Fruit fly (Drosophila melanogaster) whole organism, embryonic: ENCODE results near the gene CG43338.
A peak's percentile ranks its signal among the peaks of the same experiment; 100 is the strongest.

Experiments
- B-H1 ChIP-seq: fragments of 200-800 bp; sonication (Bioruptor generic); IDR thresholded peaks from 3 replicates; pipeline ENCODE4 v1.3.6; 2022; ENCODE audit warnings: missing biosample characterization, missing genetic modification characterization
- CG10565 ChIP-seq: fragments of 200-800 bp; sonication (Bioruptor generic); optimal IDR thresholded peaks from 3 replicates; lab custom pipeline; 2016; ENCODE audit warnings: missing biosample characterization, mild to moderate bottlenecking, missing genetic modification characterization
- CG11398 ChIP-seq: fragments of 200-800 bp; sonication (Bioruptor generic); optimal IDR thresholded peaks from 2 replicates; lab custom pipeline; 2016; ENCODE audit warnings: missing biosample characterization, missing genetic modification characterization
- CG11723 ChIP-seq: fragments of 200-800 bp; sonication (Bioruptor generic); optimal IDR thresholded peaks from 2 replicates; lab custom pipeline; 2017; ENCODE audit warnings: missing biosample characterization, mild to moderate bottlenecking, missing genetic modification characterization
- CG12299 ChIP-seq: fragments of 200-800 bp; sonication (Bioruptor generic); optimal IDR thresholded peaks from 2 replicates; lab custom pipeline; 2018; ENCODE audit warnings: missing biosample characterization, mild to moderate bottlenecking, missing genetic modification characterization
- CG13624 ChIP-seq: fragments of 200-800 bp; sonication (Bioruptor generic); optimal IDR thresholded peaks from 2 replicates; lab custom pipeline; 2016; ENCODE audit warnings: missing biosample characterization, missing genetic modification characterization
- CG15696 ChIP-seq: fragments of 200-800 bp; sonication (Bioruptor generic); optimal IDR thresholded peaks from 2 replicates; lab custom pipeline; 2019; ENCODE audit warnings: missing biosample characterization, mild to moderate bottlenecking, missing genetic modification characterization, moderate library complexity
- CG1602 ChIP-seq: fragments of 200-800 bp; sonication (Bioruptor generic); optimal IDR thresholded peaks from 3 replicates; lab custom pipeline; 2016; ENCODE audit warnings: missing biosample characterization, missing genetic modification characterization
- CG16813 ChIP-seq: fragments of 200-800 bp; sonication (Bioruptor generic); IDR thresholded peaks from 3 replicates; pipeline ENCODE4 v1.3.6; 2022; ENCODE audit warnings: missing biosample characterization, missing genetic modification characterization; ENCODE audit not compliant: partially characterized antibody
- CG17186 ChIP-seq: fragments of 200-800 bp; sonication (Bioruptor generic); optimal IDR thresholded peaks from 3 replicates; lab custom pipeline; 2017; ENCODE audit warnings: missing biosample characterization, missing genetic modification reagents, missing genetic modification characterization
- CG2202 ChIP-seq: fragments of 200-800 bp; sonication (Bioruptor generic); optimal IDR thresholded peaks from 2 replicates; lab custom pipeline; 2018; ENCODE audit warnings: missing biosample characterization, mild to moderate bottlenecking, missing genetic modification characterization
- CG2889 ChIP-seq: fragments of 200-800 bp; sonication (Bioruptor generic); IDR thresholded peaks from 3 replicates; pipeline ENCODE4 v1.3.6; 2022; ENCODE audit warnings: missing biosample characterization, missing genetic modification characterization
- CG32767 ChIP-seq: fragments of 200-800 bp; sonication (Bioruptor generic); IDR thresholded peaks from 2 replicates; pipeline ENCODE4 v1.3.6; 2022; ENCODE audit warnings: missing biosample characterization, missing genetic modification characterization
- CG3407 ChIP-seq: fragments of 200-800 bp; sonication (Bioruptor generic); optimal IDR thresholded peaks from 2 replicates; lab custom pipeline; 2018; ENCODE audit warnings: missing biosample characterization, mild to moderate bottlenecking, missing genetic modification characterization
- CG3847 ChIP-seq: fragments of 200-800 bp; sonication (Bioruptor generic); IDR thresholded peaks from 2 replicates; pipeline ENCODE4 v1.3.6; 2022; ENCODE audit warnings: missing biosample characterization, missing genetic modification characterization
- CG4282 ChIP-seq: fragments of 200-800 bp; sonication (Bioruptor generic); optimal IDR thresholded peaks from 2 replicates; lab custom pipeline; 2016; ENCODE audit warnings: missing biosample characterization, missing genetic modification characterization
- CG6254 ChIP-seq: fragments of 200-800 bp; sonication (Bioruptor generic); optimal IDR thresholded peaks from 3 replicates; lab custom pipeline; 2017; ENCODE audit warnings: mild to moderate bottlenecking, missing biosample characterization, missing genetic modification reagents, missing genetic modification characterization
- CG6654 ChIP-seq: fragments of 200-800 bp; sonication (Bioruptor generic); optimal IDR thresholded peaks from 2 replicates; lab custom pipeline; 2017; ENCODE audit warnings: missing biosample characterization, mild to moderate bottlenecking, missing genetic modification characterization
- CG6765 ChIP-seq: fragments of 200-800 bp; sonication (Bioruptor generic); optimal IDR thresholded peaks from 3 replicates; lab custom pipeline; 2017; ENCODE audit warnings: missing biosample characterization, mild to moderate bottlenecking, missing genetic modification characterization
- Dad ChIP-seq: fragments of 200-800 bp; sonication (Bioruptor generic); optimal IDR thresholded peaks from 3 replicates; lab custom pipeline; 2016; ENCODE audit warnings: missing biosample characterization, missing genetic modification characterization
- Deaf1 ChIP-seq: fragments of 200-800 bp; optimal IDR thresholded peaks from 3 replicates; lab custom pipeline; 2019; ENCODE audit warnings: missing biosample characterization, mild to moderate bottlenecking, missing genetic modification characterization, moderate library complexity
- Dfd ChIP-seq, 2 experiments: fragments of >200 bp; optimal IDR thresholded peaks; 2 replicates each; lab custom pipeline; 2017; ENCODE audit warnings: missing biosample characterization in 2 of 2, missing genetic modification characterization in 2 of 2
- E2f1 ChIP-seq: fragments of 200-800 bp; sonication (Bioruptor generic); IDR thresholded peaks from 2 replicates; pipeline ENCODE4 v1.3.6; 2022; ENCODE audit warnings: missing biosample characterization, missing genetic modification characterization
- HLHmδ ChIP-seq: fragments of 200-800 bp; sonication (Bioruptor generic); optimal IDR thresholded peaks from 2 replicates; lab custom pipeline; 2018; ENCODE audit warnings: missing biosample characterization, mild to moderate bottlenecking, missing genetic modification characterization, moderate library complexity
- MESR4 ChIP-seq: fragments of 200-800 bp; sonication (Bioruptor generic); optimal IDR thresholded peaks from 2 replicates; lab custom pipeline; 2018; ENCODE audit warnings: missing biosample characterization, mild to moderate bottlenecking, missing genetic modification characterization, moderate library complexity
- Myb ChIP-seq: fragments of 200-800 bp; sonication (Bioruptor generic); optimal IDR thresholded peaks from 2 replicates; lab custom pipeline; 2016; ENCODE audit warnings: missing biosample characterization, missing genetic modification characterization
- NC2β ChIP-seq: fragments of 200-800 bp; sonication (Bioruptor generic); optimal IDR thresholded peaks from 2 replicates; lab custom pipeline; 2016; ENCODE audit warnings: missing biosample characterization, missing genetic modification characterization
- NfI ChIP-seq: fragments of 200-800 bp; sonication (Bioruptor generic); optimal IDR thresholded peaks from 3 replicates; lab custom pipeline; 2018; ENCODE audit warnings: missing biosample characterization, mild to moderate bottlenecking, missing genetic modification characterization, moderate library complexity
- Oli ChIP-seq: fragments of 200-800 bp; sonication (Bioruptor generic); optimal IDR thresholded peaks from 2 replicates; lab custom pipeline; 2018; ENCODE audit warnings: missing biosample characterization, mild to moderate bottlenecking, missing genetic modification characterization, moderate library complexity
- Rfx ChIP-seq: fragments of 200-800 bp; sonication (Bioruptor generic); IDR thresholded peaks from 2 replicates; pipeline ENCODE4 v1.3.6; 2022; ENCODE audit warnings: missing biosample characterization, missing genetic modification characterization
- bsh ChIP-seq, 2 experiments: fragments of 200-800 bp; sonication (Bioruptor generic); optimal IDR thresholded peaks; 2 replicates each; lab custom pipeline; 2017 to 2018; ENCODE audit warnings: mild to moderate bottlenecking in 2 of 2, missing biosample characterization in 2 of 2, missing genetic modification characterization in 2 of 2, moderate library complexity in 1 of 2
- cas ChIP-seq: fragments of 200-800 bp; sonication (Bioruptor generic); IDR thresholded peaks from 2 replicates; pipeline ENCODE4 v1.3.6; 2022; ENCODE audit warnings: missing biosample characterization, missing genetic modification characterization
- chinmo ChIP-seq: fragments of 200-800 bp; sonication (Bioruptor generic); IDR thresholded peaks from 4 replicates; pipeline ENCODE4 v1.3.6; 2022; ENCODE audit warnings: missing biosample characterization, missing genetic modification characterization; ENCODE audit not compliant: partially characterized antibody
- corto ChIP-seq: fragments of 200-800 bp; sonication (Bioruptor generic); optimal IDR thresholded peaks from 2 replicates; lab custom pipeline; 2016; ENCODE audit warnings: missing biosample characterization, mild to moderate bottlenecking, missing genetic modification characterization, moderate library complexity
- cwo ChIP-seq: fragments of 200-800 bp; sonication (Bioruptor generic); optimal IDR thresholded peaks from 3 replicates; lab custom pipeline; 2017; ENCODE audit warnings: missing biosample characterization, missing genetic modification characterization, mild to moderate bottlenecking, moderate library complexity, missing genetic modification reagents
- dimm ChIP-seq: fragments of 200-800 bp; sonication (Bioruptor generic); IDR thresholded peaks from 2 replicates; pipeline ENCODE4 v1.3.6; 2022; ENCODE audit warnings: missing biosample characterization, missing genetic modification characterization
- esg ChIP-seq: fragments of 200-800 bp; sonication (Bioruptor generic); conservative IDR thresholded peaks from 2 replicates; pipeline ENCODE4 v1.3.6; 2022; ENCODE audit warnings: missing biosample characterization, missing genetic modification characterization
- fu2 ChIP-seq: fragments of 200-800 bp; sonication (Bioruptor generic); optimal IDR thresholded peaks from 2 replicates; lab custom pipeline; 2016; ENCODE audit warnings: missing biosample characterization, missing genetic modification characterization
- onecut ChIP-seq: fragments of 200-800 bp; sonication (Bioruptor generic); IDR thresholded peaks from 2 replicates; pipeline ENCODE4 v1.3.6; 2022; ENCODE audit warnings: missing biosample characterization, missing genetic modification characterization
- p53 ChIP-seq: fragments of 200-800 bp; sonication (Bioruptor generic); optimal IDR thresholded peaks from 2 replicates; lab custom pipeline; 2016; ENCODE audit warnings: missing biosample characterization, missing genetic modification characterization
- pho ChIP-seq: fragments of 200-800 bp; sonication (Bioruptor generic); optimal IDR thresholded peaks from 2 replicates; lab custom pipeline; 2016; ENCODE audit warnings: missing biosample characterization, missing genetic modification characterization
- phol ChIP-seq: fragments of 200-800 bp; sonication (Bioruptor generic); optimal IDR thresholded peaks from 3 replicates; lab custom pipeline; 2018; ENCODE audit warnings: missing biosample characterization, mild to moderate bottlenecking, missing genetic modification characterization, moderate library complexity
- pzg ChIP-seq: fragments of 200-800 bp; sonication (Bioruptor generic); optimal IDR thresholded peaks from 3 replicates; lab custom pipeline; 2018; ENCODE audit warnings: missing biosample characterization, mild to moderate bottlenecking, missing genetic modification characterization, moderate library complexity
- ssp ChIP-seq: fragments of 200-800 bp; sonication (Bioruptor generic); IDR thresholded peaks from 2 replicates; pipeline ENCODE4 v1.3.6; 2022; ENCODE audit warnings: missing biosample characterization, missing genetic modification characterization
- sug ChIP-seq: fragments of 200-800 bp; optimal IDR thresholded peaks from 2 replicates; lab custom pipeline; 2019; ENCODE audit warnings: missing biosample characterization, mild to moderate bottlenecking, missing genetic modification characterization, moderate library complexity
- vnd ChIP-seq: fragments of 200-800 bp; sonication (Bioruptor generic); IDR thresholded peaks from 3 replicates; pipeline ENCODE4 v1.3.6; 2022; ENCODE audit warnings: missing biosample characterization, missing genetic modification characterization; ENCODE audit not compliant: partially characterized antibody
- zen2 ChIP-seq: fragments of 200-800 bp; sonication (Bioruptor generic); IDR thresholded peaks from 3 replicates; pipeline ENCODE4 v1.3.6; 2022; ENCODE audit warnings: missing biosample characterization, missing genetic modification characterization; ENCODE audit not compliant: partially characterized antibody
- zf30C ChIP-seq: fragments of 200-800 bp; sonication (Bioruptor generic); optimal IDR thresholded peaks from 3 replicates; lab custom pipeline; 2018; ENCODE audit warnings: missing biosample characterization, mild to moderate bottlenecking, missing genetic modification characterization

CG43338 gene

dm6 chr2L:18702721-18703488 lies 31.9 kb upstream of the CG43338 start, which contains the start of the genes CG10376 and CG10343 (continued):
- TF ChIP-seq CG16813 (GFP tag; lab: Robert Waterston, UW) (no peak), zf30C (GFP tag; lab: Kevin White, UChicago) (no peak), pho (GFP tag; lab: Kevin White, UChicago) (peak; percentile 36), CG6254 (GFP tag; lab: Kevin White, UChicago) (peak; percentile 50), CG4282 (GFP tag; lab: Kevin White, UChicago) (no peak), ssp (GFP tag; lab: Robert Waterston, UW) (peak; percentile 99), MESR4 (GFP tag; lab: Kevin White, UChicago) (peak; percentile 65), HLHmδ (GFP tag; lab: Kevin White, UChicago) (no peak), CG17186 (GFP tag; lab: Kevin White, UChicago) (peak; percentile 37), CG3847 (GFP tag; lab: Robert Waterston, UW) (peak; percentile 93), B-H1 (GFP tag; lab: Robert Waterston, UW) (peak; percentile 78), cas (GFP tag; lab: Robert Waterston, UW) (peak; percentile 66), CG13624 (GFP tag; lab: Kevin White, UChicago) (peak; percentile 38), Dad (GFP tag; lab: Kevin White, UChicago) (peak; percentile 54), CG15696 (tag; lab: Kevin White, UChicago) (peak; percentile 95), CG1602 (GFP tag; lab: Kevin White, UChicago) (peak; percentile 91), CG3407 (GFP tag; lab: Kevin White, UChicago) (peak; percentile 67), vnd (GFP tag; lab: Robert Waterston, UW) (no peak), Rfx (peak; percentile 88), phol (peak; percentile 96), fu2 (GFP tag; lab: Kevin White, UChicago) (peak; percentile 30), zen2 (GFP tag; lab: Robert Waterston, UW) (no peak), cwo (GFP tag; lab: Kevin White, UChicago) (peak; percentile 28), esg (GFP tag; lab: Robert Waterston, UW) (peak; percentile 85), dimm (0 out of 2 replicates have a peak, but pooled peaks have one; percentile 26), corto (GFP tag; lab: Kevin White, UChicago) (peak; percentile 44), sug (tag; lab: Kevin White, UChicago) (peak; percentile 95), CG32767 (peak; percentile 77; the same call in 1 of the 2 replicates), NfI (peak; percentile 86), p53 (peak; percentile 34), CG12299 (tag; lab: Kevin White, UChicago) (peak; percentile 87), CG6654 (GFP tag; lab: Kevin White, UChicago) (peak; percentile 51), CG11723 (GFP tag; lab: Kevin White, UChicago) (peak; percentile 83), pzg (GFP tag; lab: Kevin White, UChicago) (peak; percentile 52), Myb (GFP tag; lab: Kevin White, UChicago) (peak; percentile 17), bsh (GFP tag; optimal IDR thresholded peaks at IDR 0.05; lab: Kevin White, UChicago) (peak in 1 of 2 experiments; percentile 85), CG2202 (peak; percentile 66), chinmo (GFP tag; lab: Robert Waterston, UW) (no peak), onecut (GFP tag; lab: Robert Waterston, UW) (peak; percentile 52), CG10565 (GFP tag; lab: Kevin White, UChicago) (no peak), Oli (tag; lab: Kevin White, UChicago) (peak; percentile 89), CG6765 (GFP tag; lab: Kevin White, UChicago) (peak; percentile 69), NC2β (GFP tag; lab: Kevin White, UChicago) (peak; percentile 18), CG2889 (peak; percentile 73; the same call in 2 of the 3 replicates), Dfd (GFP tag; optimal IDR thresholded peaks at IDR 0.05; lab: Kevin White, UChicago) (peak; percentile 21 to 90), E2f1 (GFP tag; lab: Robert Waterston, UW) (peak; percentile 76), Deaf1 (tag; lab: Kevin White, UChicago) (peak; percentile 65), CG11398 (GFP tag; lab: Kevin White, UChicago) (peak; percentile 11)
